Worm (Caenorhabditis elegans): ENCODE data around the gene srbc-8.

DNA sequence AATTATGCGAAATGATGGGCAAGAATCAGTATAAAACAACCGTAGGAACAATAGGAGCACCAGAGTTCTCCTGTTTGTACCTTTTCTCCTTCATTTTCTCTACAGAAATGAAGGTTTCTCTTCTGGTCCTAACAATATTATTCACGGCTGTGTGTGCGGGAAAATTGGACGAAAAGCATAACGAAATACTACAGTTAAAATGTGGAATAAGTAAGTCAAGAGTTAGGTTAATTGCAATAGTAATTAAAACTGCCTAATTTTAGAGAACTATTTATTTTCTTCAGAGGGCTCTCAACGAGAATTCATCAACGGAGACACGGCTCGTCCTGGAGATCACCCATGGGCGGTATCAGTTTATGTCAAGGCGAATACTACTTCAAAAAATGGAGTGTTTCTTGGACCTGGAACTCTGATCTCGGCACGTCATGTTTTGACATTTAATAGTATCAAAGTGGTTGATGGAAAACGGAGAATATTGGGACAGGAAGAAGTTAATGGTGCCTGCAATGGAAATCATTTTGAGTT lies 35.5 kb downstream of the srbc-8 start, which contains the start of gene try-12:
- TF ChIP-seq sem-4 (tag; optimal IDR thresholded peaks at IDR 0.05) (no peak), nhr-11 (tag; optimal IDR thresholded peaks at IDR 0.05) (no peak), alr-1 (tag; optimal IDR thresholded peaks at IDR 0.05) (no peak), nhr-12 (tag; optimal IDR thresholded peaks at IDR 0.05) (no peak), lsy-2 (tag; optimal IDR thresholded peaks at IDR 0.05) (no peak), lin-13 (GFP tag; optimal IDR thresholded peaks at IDR 0.05) (no peak), ceh-16 (tag; optimal IDR thresholded peaks at IDR 0.05) (no peak), zag-1 (tag; optimal IDR thresholded peaks at IDR 0.05) (no peak), nhr-25 (tag; optimal IDR thresholded peaks at IDR 0.05) (no peak)
